Fruit fly (Drosophila melanogaster) whole organism, embryonic: ENCODE measurements around the gene Bili.

Experiments
- CG10209 ChIP-seq: fragments of 200-800 bp; sonication (Bioruptor generic); optimal IDR thresholded peaks from 3 replicates; lab custom pipeline; 2017; ENCODE audit warnings: missing biosample characterization, mild to moderate bottlenecking, missing genetic modification characterization, missing genetic modification reagents
- CG10366 ChIP-seq: fragments of 200-800 bp; sonication (Bioruptor generic); IDR thresholded peaks from 2 replicates; pipeline ENCODE4 v1.3.6; 2022; ENCODE audit warnings: missing biosample characterization, missing genetic modification characterization
- CG12104 ChIP-seq: fragments of 200-800 bp; sonication (Bioruptor generic); optimal IDR thresholded peaks from 3 replicates; lab custom pipeline; 2016; ENCODE audit warnings: missing biosample characterization, missing genetic modification characterization
- CG12219 ChIP-seq: fragments of 200-800 bp; sonication (Bioruptor generic); optimal IDR thresholded peaks from 3 replicates; lab custom pipeline; 2018; ENCODE audit warnings: missing biosample characterization, mild to moderate bottlenecking, missing genetic modification characterization
- CG13287 ChIP-seq: fragments of 200-800 bp; sonication (Bioruptor generic); IDR thresholded peaks from 2 replicates; pipeline ENCODE4 v1.3.6; 2022; ENCODE audit warnings: missing biosample characterization, missing genetic modification characterization; ENCODE audit not compliant: partially characterized antibody
- CG13775 ChIP-seq: fragments of 200-800 bp; sonication (Bioruptor generic); optimal IDR thresholded peaks from 3 replicates; lab custom pipeline; 2017; ENCODE audit warnings: missing biosample characterization, mild to moderate bottlenecking, missing genetic modification characterization
- CG1603 ChIP-seq: fragments of 200-800 bp; sonication (Bioruptor generic); optimal IDR thresholded peaks from 2 replicates; lab custom pipeline; 2019; ENCODE audit warnings: missing biosample characterization, mild to moderate bottlenecking, missing genetic modification characterization, moderate library complexity
- CG1792 ChIP-seq: fragments of 200-800 bp; sonication (Bioruptor generic); optimal IDR thresholded peaks from 2 replicates; lab custom pipeline; 2016; ENCODE audit warnings: missing biosample characterization, missing genetic modification characterization
- CG4617 ChIP-seq: fragments of 200-800 bp; sonication (Bioruptor generic); optimal IDR thresholded peaks from 3 replicates; lab custom pipeline; 2016; ENCODE audit warnings: missing biosample characterization, missing genetic modification characterization, borderline replicate concordance
- CG4820 ChIP-seq: fragments of 200-800 bp; sonication (Bioruptor generic); optimal IDR thresholded peaks from 3 replicates; lab custom pipeline; 2016; ENCODE audit warnings: missing biosample characterization, missing genetic modification characterization
- CG6689 ChIP-seq: fragments of 200-800 bp; sonication (Bioruptor generic); IDR thresholded peaks from 2 replicates; pipeline ENCODE4 v1.3.6; 2022; ENCODE audit warnings: missing biosample characterization, missing genetic modification characterization
- CG7556 ChIP-seq: fragments of 200-800 bp; sonication (Bioruptor generic); optimal IDR thresholded peaks from 2 replicates; lab custom pipeline; 2017; ENCODE audit warnings: missing biosample characterization, mild to moderate bottlenecking, missing genetic modification characterization
- CG7928 ChIP-seq: fragments of 200-800 bp; sonication (Bioruptor generic); optimal IDR thresholded peaks from 2 replicates; lab custom pipeline; 2017; ENCODE audit warnings: missing biosample characterization, mild to moderate bottlenecking, missing genetic modification characterization
- CG8290 ChIP-seq, 3 experiments: fragments of 200-800 bp; sonication (Bioruptor generic); optimal IDR thresholded peaks; 2 replicates each; lab custom pipeline; 2016 to 2019; ENCODE audit warnings: missing biosample characterization in 3 of 3, missing genetic modification characterization in 3 of 3, mild to moderate bottlenecking in 2 of 3, moderate library complexity in 1 of 3
- CG9797 ChIP-seq: fragments of 200-800 bp; sonication (Bioruptor generic); optimal IDR thresholded peaks from 3 replicates; lab custom pipeline; 2018; ENCODE audit warnings: missing biosample characterization, mild to moderate bottlenecking, missing genetic modification characterization
- D19B ChIP-seq: fragments of 200-800 bp; sonication (Bioruptor generic); optimal IDR thresholded peaks from 2 replicates; lab custom pipeline; 2017; ENCODE audit warnings: missing biosample characterization, mild to moderate bottlenecking, missing genetic modification characterization
- Drgx ChIP-seq: fragments of 200-800 bp; sonication (Bioruptor generic); IDR thresholded peaks from 2 replicates; pipeline ENCODE4 v1.3.6; 2022; ENCODE audit warnings: missing biosample characterization, missing genetic modification characterization
- Ets65A ChIP-seq: fragments of 200-800 bp; sonication (Bioruptor generic); peaks from one replicate; lab custom pipeline; 2016; ENCODE audit warnings: missing biosample characterization, missing genetic modification characterization
- Ets97D ChIP-seq: fragments of 200-800 bp; sonication (Bioruptor generic); optimal IDR thresholded peaks from 3 replicates; lab custom pipeline; 2016; ENCODE audit warnings: missing biosample characterization, missing genetic modification characterization
- Fer3 ChIP-seq: fragments of 200-800 bp; sonication (Bioruptor generic); optimal IDR thresholded peaks from 2 replicates; lab custom pipeline; 2018; ENCODE audit warnings: missing biosample characterization, mild to moderate bottlenecking, missing genetic modification characterization, moderate library complexity
- H2.0 ChIP-seq: fragments of 200-800 bp; sonication (Bioruptor generic); IDR thresholded peaks from 2 replicates; pipeline ENCODE4 v1.3.6; 2022; ENCODE audit warnings: missing biosample characterization, missing genetic modification characterization
- HLH54F ChIP-seq: fragments of 200-800 bp; sonication (Bioruptor generic); optimal IDR thresholded peaks from 3 replicates; lab custom pipeline; 2016; ENCODE audit warnings: missing biosample characterization, missing genetic modification characterization
- HLHmδ ChIP-seq: fragments of 200-800 bp; sonication (Bioruptor generic); optimal IDR thresholded peaks from 2 replicates; lab custom pipeline; 2018; ENCODE audit warnings: missing biosample characterization, mild to moderate bottlenecking, missing genetic modification characterization, moderate library complexity
- HmgD ChIP-seq: fragments of 200-800 bp; sonication (Bioruptor generic); optimal IDR thresholded peaks from 3 replicates; lab custom pipeline; 2016; ENCODE audit warnings: missing biosample characterization, missing genetic modification characterization
- HmgZ ChIP-seq: fragments of 200-800 bp; sonication (Bioruptor generic); optimal IDR thresholded peaks from 2 replicates; lab custom pipeline; 2018; ENCODE audit warnings: missing biosample characterization, mild to moderate bottlenecking, missing genetic modification characterization
- Jarid2 ChIP-seq: fragments of 200-800 bp; sonication (Bioruptor generic); optimal IDR thresholded peaks from 3 replicates; lab custom pipeline; 2017; ENCODE audit warnings: mild to moderate bottlenecking, missing biosample characterization, missing genetic modification reagents, missing genetic modification characterization
- Lhr ChIP-seq: fragments of 200-800 bp; sonication (Bioruptor generic); optimal IDR thresholded peaks from 3 replicates; lab custom pipeline; 2017; ENCODE audit warnings: mild to moderate bottlenecking, missing biosample characterization, missing genetic modification reagents, missing genetic modification characterization
- MESR4 ChIP-seq: fragments of 200-800 bp; sonication (Bioruptor generic); optimal IDR thresholded peaks from 2 replicates; lab custom pipeline; 2018; ENCODE audit warnings: missing biosample characterization, mild to moderate bottlenecking, missing genetic modification characterization, moderate library complexity
- Max ChIP-seq: fragments of 200-800 bp; sonication (Bioruptor generic); optimal IDR thresholded peaks from 2 replicates; lab custom pipeline; 2016; ENCODE audit warnings: missing biosample characterization, mild to moderate bottlenecking, missing genetic modification characterization
- NC2β ChIP-seq: fragments of 200-800 bp; sonication (Bioruptor generic); optimal IDR thresholded peaks from 2 replicates; lab custom pipeline; 2016; ENCODE audit warnings: missing biosample characterization, missing genetic modification characterization
- Sox100B ChIP-seq: fragments of 200-800 bp; sonication (Bioruptor generic); optimal IDR thresholded peaks from 3 replicates; lab custom pipeline; 2018; ENCODE audit warnings: missing biosample characterization, mild to moderate bottlenecking, missing genetic modification characterization
- Taf1 ChIP-seq: fragments of 200-800 bp; sonication (Bioruptor generic); IDR thresholded peaks from 2 replicates; pipeline ENCODE4 v1.3.6; 2022; ENCODE audit warnings: missing biosample characterization, missing genetic modification characterization
- Vsx1 ChIP-seq: fragments of 200-800 bp; sonication (Bioruptor generic); optimal IDR thresholded peaks from 2 replicates; lab custom pipeline; 2017; ENCODE audit warnings: missing biosample characterization, mild to moderate bottlenecking, missing genetic modification characterization, missing genetic modification reagents
- YL-1 ChIP-seq: fragments of 200-800 bp; sonication (Bioruptor generic); optimal IDR thresholded peaks from 3 replicates; lab custom pipeline; 2017; ENCODE audit warnings: missing biosample characterization, mild to moderate bottlenecking, missing genetic modification characterization
- ash1 ChIP-seq: fragments of 200-800 bp; sonication (Bioruptor generic); optimal IDR thresholded peaks from 2 replicates; lab custom pipeline; 2018; ENCODE audit warnings: missing biosample characterization, mild to moderate bottlenecking, missing genetic modification characterization
- esg ChIP-seq: fragments of 200-800 bp; sonication (Bioruptor generic); conservative IDR thresholded peaks from 2 replicates; pipeline ENCODE4 v1.3.6; 2022; ENCODE audit warnings: missing biosample characterization, missing genetic modification characterization
- fu2 ChIP-seq: fragments of 200-800 bp; sonication (Bioruptor generic); optimal IDR thresholded peaks from 2 replicates; lab custom pipeline; 2016; ENCODE audit warnings: missing biosample characterization, missing genetic modification characterization
- gfzf ChIP-seq: fragments of 200-800 bp; sonication (Bioruptor generic); optimal IDR thresholded peaks from 2 replicates; lab custom pipeline; 2016; ENCODE audit warnings: missing biosample characterization, mild to moderate bottlenecking, missing genetic modification characterization, moderate library complexity
- gsb-n ChIP-seq: fragments of 200-800 bp; sonication (Bioruptor generic); optimal IDR thresholded peaks from 3 replicates; lab custom pipeline; 2018; ENCODE audit warnings: missing biosample characterization, mild to moderate bottlenecking, missing genetic modification characterization
- hkb ChIP-seq, 2 experiments: fragments of 200-800 bp in 1 of 2; fragments of >200 bp in 1 of 2; sonication (Bioruptor generic) in 1 of 2; IDR thresholded peaks in 1 of 2; optimal IDR thresholded peaks in 1 of 2; 2 replicates each; pipeline versions ENCODE4 v1.3.6 to Lab custom; 2017 to 2022; ENCODE audit warnings: missing biosample characterization in 1 of 2, missing genetic modification characterization in 1 of 2
- mam ChIP-seq: fragments of 200-800 bp; sonication (Bioruptor generic); optimal IDR thresholded peaks from 3 replicates; lab custom pipeline; 2016; ENCODE audit warnings: missing biosample characterization, missing genetic modification characterization
- p53 ChIP-seq: fragments of 200-800 bp; sonication (Bioruptor generic); optimal IDR thresholded peaks from 2 replicates; lab custom pipeline; 2016; ENCODE audit warnings: missing biosample characterization, missing genetic modification characterization
- pfk ChIP-seq: fragments of 200-800 bp; sonication (Bioruptor generic); optimal IDR thresholded peaks from 2 replicates; lab custom pipeline; 2018; ENCODE audit warnings: missing biosample characterization, mild to moderate bottlenecking, missing genetic modification characterization, moderate library complexity
- pzg ChIP-seq: fragments of 200-800 bp; sonication (Bioruptor generic); optimal IDR thresholded peaks from 3 replicates; lab custom pipeline; 2018; ENCODE audit warnings: missing biosample characterization, mild to moderate bottlenecking, missing genetic modification characterization, moderate library complexity
- row ChIP-seq: fragments of 200-800 bp; sonication (Bioruptor generic); IDR thresholded peaks from 3 replicates; pipeline ENCODE4 v1.3.6; 2022; ENCODE audit warnings: missing biosample characterization, missing genetic modification characterization
- sens ChIP-seq: fragments of 200-800 bp; sonication (Bioruptor generic); peaks from one replicate; lab custom pipeline; 2016; ENCODE audit warnings: missing biosample characterization, missing genetic modification characterization
- seq ChIP-seq: fragments of 200-800 bp; sonication (Bioruptor generic); IDR thresholded peaks from 2 replicates; pipeline ENCODE4 v1.3.6; 2022; ENCODE audit warnings: missing biosample characterization, missing genetic modification characterization
- sisA ChIP-seq: fragments of 200-800 bp; sonication (Bioruptor generic); IDR thresholded peaks from 2 replicates; pipeline ENCODE4 v1.3.6; 2022; ENCODE audit warnings: missing biosample characterization, missing genetic modification characterization
- stwl ChIP-seq: fragments of 200-800 bp; sonication (Bioruptor generic); optimal IDR thresholded peaks from 3 replicates; lab custom pipeline; 2018; ENCODE audit warnings: missing biosample characterization, mild to moderate bottlenecking, missing genetic modification characterization, moderate library complexity
- trem ChIP-seq: fragments of 200-800 bp; optimal IDR thresholded peaks from 3 replicates; lab custom pipeline; 2019; ENCODE audit warnings: missing biosample characterization, mild to moderate bottlenecking, missing genetic modification characterization, moderate library complexity
- vfl ChIP-seq: fragments of 200-800 bp; sonication (Bioruptor generic); optimal IDR thresholded peaks from 2 replicates; lab custom pipeline; 2016; ENCODE audit warnings: missing biosample characterization, missing genetic modification characterization

Gene Bili

dm6 chr3R:25097486-25097885 lies 33.6 kb upstream of the Bili start, which contains the start of the genes CG33095 and CG33096 (continued):
- TF ChIP-seq CG7928 = no peak
- peak; percentile 75 for TF ChIP-seq CG9797 (GFP tag; lab: Kevin White, UChicago)
- peak; percentile 75 for TF ChIP-seq CG8290 (GFP tag; optimal IDR thresholded peaks at IDR 0.05; lab: Kevin White, UChicago)
- peak in 1 of 2 experiments; percentile 2 for TF ChIP-seq CG8290 (tag; optimal IDR thresholded peaks at IDR 0.05; lab: Kevin White, UChicago)
- TF ChIP-seq CG13287 (GFP tag; lab: Robert Waterston, UW) = peak; percentile 28; the same call in 1 of the 2 replicates
- peak; percentile 68 for TF ChIP-seq HmgZ (tag; lab: Kevin White, UChicago)
- TF ChIP-seq CG4820 (GFP tag; lab: Kevin White, UChicago) = no peak
- TF ChIP-seq H2.0 = no peak
- TF ChIP-seq stwl (tag; lab: Kevin White, UChicago) = peak; percentile 84
- no peak for TF ChIP-seq CG12104 (GFP tag; lab: Kevin White, UChicago)
- no peak for TF ChIP-seq CG12219 (GFP tag; lab: Kevin White, UChicago)
- TF ChIP-seq mam (GFP tag; lab: Kevin White, UChicago) = no peak
- TF ChIP-seq fu2 = no peak
- TF ChIP-seq CG7556 (GFP tag; lab: Kevin White, UChicago) = no peak
- peak; percentile 83 for TF ChIP-seq gsb-n (tag; lab: Kevin White, UChicago)
- TF ChIP-seq CG1792 (GFP tag; lab: Kevin White, UChicago) = no peak
- peak; percentile 31 for TF ChIP-seq hkb (optimal IDR thresholded peaks at IDR 0.05; lab: Kevin White, UChicago)
- no peak for TF ChIP-seq hkb (GFP tag; IDR thresholded peaks at IDR 0.05; lab: Robert Waterston, UW)
- TF ChIP-seq HmgD (GFP tag; lab: Kevin White, UChicago) = peak; percentile 7
- peak; percentile 35 for TF ChIP-seq trem (tag; lab: Kevin White, UChicago)
- no peak for TF ChIP-seq Max (GFP tag; lab: Kevin White, UChicago)
- TF ChIP-seq HLHmδ = no peak
- TF ChIP-seq D19B (GFP tag; lab: Kevin White, UChicago) = no peak
- TF ChIP-seq CG10366 = no peak
- peak; percentile 92 for TF ChIP-seq MESR4 (GFP tag; lab: Kevin White, UChicago)
- peak; percentile 84 for TF ChIP-seq CG4617
- TF ChIP-seq Vsx1 (GFP tag; lab: Kevin White, UChicago) = no peak
- peak; percentile 86 for TF ChIP-seq Ets65A (GFP tag; lab: Kevin White, UChicago)
- no peak for TF ChIP-seq ash1 (GFP tag; lab: Kevin White, UChicago)
- peak; percentile 47 for TF ChIP-seq Ets97D (GFP tag; lab: Kevin White, UChicago)
- peak; percentile 69 for TF ChIP-seq pfk (GFP tag; lab: Kevin White, UChicago)
- no peak for TF ChIP-seq p53
- TF ChIP-seq HLH54F (GFP tag; lab: Kevin White, UChicago) = no peak
- TF ChIP-seq YL-1 = peak; percentile 51
- no peak for TF ChIP-seq Fer3
- no peak for TF ChIP-seq esg (GFP tag; lab: Robert Waterston, UW)
- TF ChIP-seq Taf1 = no peak
- no peak for TF ChIP-seq CG13775
- no peak for TF ChIP-seq Sox100B
- peak; percentile 96 for TF ChIP-seq gfzf (GFP tag; lab: Kevin White, UChicago)
- TF ChIP-seq CG6689 (GFP tag; lab: Robert Waterston, UW) = peak; percentile 85
- TF ChIP-seq seq (GFP tag; lab: Robert Waterston, UW) = no peak
- peak; percentile 88 for TF ChIP-seq row (GFP tag; lab: Robert Waterston, UW)
- peak; percentile 76 for TF ChIP-seq pzg (GFP tag; lab: Kevin White, UChicago)
- no peak for TF ChIP-seq CG10209
- TF ChIP-seq Jarid2 (GFP tag; lab: Kevin White, UChicago) = peak; percentile 21
- peak; percentile 0 for TF ChIP-seq NC2β (GFP tag; lab: Kevin White, UChicago)
- peak; percentile 84 for TF ChIP-seq CG1603 (tag; lab: Kevin White, UChicago)
- no peak for TF ChIP-seq Drgx (GFP tag; lab: Robert Waterston, UW)
- no peak for TF ChIP-seq vfl (GFP tag; lab: Kevin White, UChicago)
- TF ChIP-seq sisA (GFP tag; lab: Robert Waterston, UW) = no peak
- TF ChIP-seq sens (GFP tag; lab: Kevin White, UChicago) = no peak
- peak; percentile 52 for TF ChIP-seq Lhr (GFP tag; lab: Kevin White, UChicago)
